Worm (Caenorhabditis elegans) whole organism, L2 larva: ENCODE measurements around the gene Y39B6A.13.
A peak's percentile ranks its signal among the peaks of the same experiment; 100 is the strongest.

ENCODE experiments used
- C34F6.9 ChIP-seq: fragments of 150-350 bp; optimal IDR thresholded peaks from 2 replicates; lab custom pipeline; 2014; ENCODE audit warnings: missing biosample characterization, missing genetic modification characterization
- F13H6.1 ChIP-seq: sonication (generic microtip); optimal IDR thresholded peaks from 2 replicates; lab custom pipeline; 2016; ENCODE audit warnings: missing genetic modification characterization, missing compliant biosample characterization
- R02D3.7 ChIP-seq: fragments of 150-350 bp; optimal IDR thresholded peaks from 2 replicates; lab custom pipeline; 2014; ENCODE audit warnings: missing biosample characterization, missing genetic modification characterization
- Y55F3AM.14 ChIP-seq: fragments of 200-800 bp; sonication (Bioruptor generic); optimal IDR thresholded peaks from 2 replicates; lab custom pipeline; 2018; ENCODE audit warnings: mild to moderate bottlenecking, missing genetic modification characterization, missing compliant biosample characterization
- ZK546.5 ChIP-seq: sonication (generic microtip); optimal IDR thresholded peaks from 2 replicates; lab custom pipeline; 2017; ENCODE audit warnings: missing biosample characterization, missing genetic modification characterization
- alr-1 ChIP-seq: fragments of 150-350 bp; optimal IDR thresholded peaks from 2 replicates; lab custom pipeline; 2014; ENCODE audit warnings: missing biosample characterization, missing genetic modification characterization
- aly-2 ChIP-seq: fragments of 150-350 bp; optimal IDR thresholded peaks from 2 replicates; lab custom pipeline; 2014; ENCODE audit warnings: missing biosample characterization, missing genetic modification characterization
- ama-1 ChIP-seq: fragments of 150-350 bp; optimal IDR thresholded peaks from 2 replicates; lab custom pipeline; 2018; ENCODE audit warnings: inconsistent platforms
- blmp-1 ChIP-seq: sonication (generic microtip); optimal IDR thresholded peaks from 2 replicates; lab custom pipeline; 2017; ENCODE audit warnings: missing genetic modification characterization, mild to moderate bottlenecking, missing compliant biosample characterization, antibody characterized with exemption, moderate library complexity; ENCODE audit not compliant: insufficient read depth
- ceh-16 ChIP-seq: fragments of 150-350 bp; optimal IDR thresholded peaks from 2 replicates; lab custom pipeline; 2014; ENCODE audit warnings: missing biosample characterization, missing genetic modification characterization
- crh-2 ChIP-seq: sonication (generic microtip); optimal IDR thresholded peaks from 2 replicates; lab custom pipeline; 2017; ENCODE audit warnings: missing biosample characterization, missing genetic modification characterization
- dmd-4 ChIP-seq: sonication (generic microtip); optimal IDR thresholded peaks from 2 replicates; lab custom pipeline; 2017; ENCODE audit warnings: missing biosample characterization, missing genetic modification characterization
- egl-27 ChIP-seq: sonication (generic microtip); optimal IDR thresholded peaks from 3 replicates; lab custom pipeline; 2017; ENCODE audit warnings: missing biosample characterization, missing genetic modification reagents, missing genetic modification characterization
- elt-1 ChIP-seq: fragments of 150-350 bp; optimal IDR thresholded peaks from 2 replicates; lab custom pipeline; 2014; ENCODE audit warnings: missing biosample characterization, missing genetic modification characterization
- elt-3 ChIP-seq: sonication (generic microtip); optimal IDR thresholded peaks from 2 replicates; lab custom pipeline; 2017; ENCODE audit warnings: missing biosample characterization, missing genetic modification characterization
- fos-1 ChIP-seq: fragments of 150-350 bp; optimal IDR thresholded peaks from 2 replicates; lab custom pipeline; 2014; ENCODE audit warnings: missing biosample characterization, missing genetic modification characterization
- gmeb-1 ChIP-seq: fragments of 150-350 bp; optimal IDR thresholded peaks from 2 replicates; lab custom pipeline; 2014; ENCODE audit warnings: missing biosample characterization, missing genetic modification characterization
- lin-11 ChIP-seq: fragments of 150-350 bp; sonication (generic microtip); optimal IDR thresholded peaks from 2 replicates; lab custom pipeline; 2014; ENCODE audit warnings: missing biosample characterization, missing genetic modification characterization, inconsistent platforms, mixed read lengths
- lin-13 ChIP-seq: fragments of 150-350 bp; optimal IDR thresholded peaks from 2 replicates; lab custom pipeline; 2014; ENCODE audit warnings: missing biosample characterization, missing genetic modification reagents, missing genetic modification characterization
- lin-39 ChIP-seq: fragments of 150-350 bp; optimal IDR thresholded peaks from 2 replicates; lab custom pipeline; 2014; ENCODE audit warnings: missing biosample characterization, missing genetic modification reagents, missing genetic modification characterization
- lsy-2 ChIP-seq, 2 experiments: fragments of 150-350 bp in 1 of 2; sonication (generic microtip) in 1 of 2; optimal IDR thresholded peaks; 2 replicates each; lab custom pipeline; 2014 to 2017; ENCODE audit warnings: missing biosample characterization in 2 of 2, missing genetic modification characterization in 2 of 2
- mab-5 ChIP-seq: fragments of 150-350 bp; optimal IDR thresholded peaks from 2 replicates; lab custom pipeline; 2014; ENCODE audit warnings: missing biosample characterization, missing genetic modification characterization
- mbf-1 ChIP-seq: sonication (generic microtip); optimal IDR thresholded peaks from 2 replicates; lab custom pipeline; 2017; ENCODE audit warnings: missing biosample characterization, missing genetic modification characterization
- mdl-1 ChIP-seq, 2 experiments: fragments of 150-350 bp in 1 of 2; sonication (generic microtip) in 1 of 2; optimal IDR thresholded peaks; 2 replicates each; lab custom pipeline; 2017; ENCODE audit warnings: missing biosample characterization in 2 of 2, missing genetic modification characterization in 2 of 2
- nhr-10 ChIP-seq: sonication (generic microtip); optimal IDR thresholded peaks from 2 replicates; lab custom pipeline; 2017; ENCODE audit warnings: missing biosample characterization, missing genetic modification characterization
- nhr-11 ChIP-seq: fragments of 150-350 bp; optimal IDR thresholded peaks from 2 replicates; lab custom pipeline; 2014; ENCODE audit warnings: missing biosample characterization, missing genetic modification characterization
- nhr-129 ChIP-seq: fragments of 150-350 bp; optimal IDR thresholded peaks from 2 replicates; lab custom pipeline; 2014; ENCODE audit warnings: missing biosample characterization, missing genetic modification characterization
- nhr-21 ChIP-seq: fragments of 150-350 bp; optimal IDR thresholded peaks from 2 replicates; lab custom pipeline; 2014; ENCODE audit warnings: missing biosample characterization, missing genetic modification characterization
- nhr-23 ChIP-seq: fragments of 150-350 bp; optimal IDR thresholded peaks from 2 replicates; lab custom pipeline; 2014; ENCODE audit warnings: missing biosample characterization, missing genetic modification reagents, missing genetic modification characterization
- nhr-237 ChIP-seq: fragments of 150-350 bp; optimal IDR thresholded peaks from 2 replicates; lab custom pipeline; 2014; ENCODE audit warnings: missing biosample characterization, missing genetic modification characterization
- nhr-25 ChIP-seq: fragments of 150-350 bp; sonication (generic microtip); optimal IDR thresholded peaks from 3 replicates; lab custom pipeline; 2014; ENCODE audit warnings: missing biosample characterization, missing genetic modification characterization
- nhr-6 ChIP-seq: fragments of 150-350 bp; optimal IDR thresholded peaks from 2 replicates; lab custom pipeline; 2014; ENCODE audit warnings: missing biosample characterization, missing genetic modification characterization
- nhr-77 ChIP-seq: fragments of 150-350 bp; optimal IDR thresholded peaks from 2 replicates; lab custom pipeline; 2014; ENCODE audit warnings: missing biosample characterization, missing genetic modification characterization
- peb-1 ChIP-seq: fragments of 150-350 bp; optimal IDR thresholded peaks from 2 replicates; lab custom pipeline; 2014; ENCODE audit warnings: missing biosample characterization, missing genetic modification characterization
- sem-4 ChIP-seq: fragments of 150-350 bp; optimal IDR thresholded peaks from 2 replicates; lab custom pipeline; 2014; ENCODE audit warnings: missing biosample characterization, missing genetic modification reagents, missing genetic modification characterization
- skn-1 ChIP-seq: sonication (generic microtip); optimal IDR thresholded peaks from 2 replicates; lab custom pipeline; 2017; ENCODE audit warnings: missing biosample characterization, missing genetic modification characterization
- sma-3 ChIP-seq: sonication (generic microtip); optimal IDR thresholded peaks from 2 replicates; lab custom pipeline; 2016; ENCODE audit warnings: missing genetic modification reagents, missing genetic modification characterization, missing compliant biosample characterization
- sma-9 ChIP-seq, 2 experiments: fragments of 150-350 bp in 1 of 2; sonication (generic microtip) in 1 of 2; optimal IDR thresholded peaks; 2 replicates each; lab custom pipeline; 2014 to 2016; ENCODE audit warnings: missing genetic modification characterization in 2 of 2, mild to moderate bottlenecking in 1 of 2, missing biosample characterization in 1 of 2, missing compliant biosample characterization in 1 of 2, missing genetic modification reagents in 1 of 2, moderate library complexity in 1 of 2
- snpc-4 ChIP-seq: fragments of 150-350 bp; optimal IDR thresholded peaks from 2 replicates; lab custom pipeline; 2014; ENCODE audit warnings: missing biosample characterization, missing genetic modification characterization
- unc-55 ChIP-seq: fragments of 150-350 bp; sonication (generic microtip); optimal IDR thresholded peaks from 3 replicates; lab custom pipeline; 2014; ENCODE audit warnings: missing biosample characterization, missing genetic modification reagents, missing genetic modification characterization
- unc-62 ChIP-seq: fragments of 150-350 bp; optimal IDR thresholded peaks from 2 replicates; lab custom pipeline; 2014; ENCODE audit warnings: missing biosample characterization, missing genetic modification reagents, missing genetic modification characterization
- zag-1 ChIP-seq: fragments of 150-350 bp; optimal IDR thresholded peaks from 2 replicates; lab custom pipeline; 2014; ENCODE audit warnings: missing biosample characterization, missing genetic modification characterization
- ztf-1 ChIP-seq: fragments of 200-800 bp; sonication (Bioruptor generic); conservative IDR thresholded peaks from 2 replicates; pipeline ENCODE4 v1.3.6; 2022; ENCODE audit warnings: missing genetic modification characterization, missing compliant biosample characterization
- ztf-11 ChIP-seq: sonication (generic microtip); optimal IDR thresholded peaks from 2 replicates; lab custom pipeline; 2017; ENCODE audit warnings: missing biosample characterization, missing genetic modification characterization
- ztf-4 ChIP-seq: fragments of 150-350 bp; optimal IDR thresholded peaks from 2 replicates; lab custom pipeline; 2014; ENCODE audit warnings: missing biosample characterization, missing genetic modification characterization

Gene Y39B6A.13

DNA sequence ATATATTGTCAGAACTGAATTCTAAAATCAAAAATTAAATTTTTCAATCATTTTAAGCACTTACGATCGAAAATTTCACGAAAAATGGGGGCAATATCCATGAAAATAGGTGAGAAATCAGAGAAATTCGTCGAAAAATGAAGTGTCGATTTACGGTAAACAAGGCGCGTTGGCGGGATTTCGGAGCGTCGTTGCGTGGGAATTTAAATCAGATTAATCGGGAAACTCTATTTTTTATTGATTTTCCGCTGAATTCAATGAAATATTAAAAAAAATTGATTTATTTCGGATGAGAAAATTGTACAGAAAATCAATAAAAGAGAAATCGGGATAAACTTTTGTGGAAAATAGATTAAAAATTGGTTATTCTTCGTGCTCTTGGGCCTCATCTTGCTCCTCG is at the start of gene Y39B6A.13:
Gene Y39B6A.13, minus strand, starts transcription at position 166 of the 400 bp plus-strand sequence.
- TF ChIP-seq C34F6.9 (peak; percentile 30), elt-1 (tag; lab: Kevin White, UChicago) (no peak), ztf-11 (tag; lab: Kevin White, UChicago) (no peak), lin-39 (tag; lab: Kevin White, UChicago) (no peak), lsy-2 (tag; optimal IDR thresholded peaks at IDR 0.05; lab: Kevin White, UChicago) (peak; percentile 8 to 55), ZK546.5 (tag; lab: Kevin White, UChicago) (no peak), lin-13 (peak; percentile 24), sma-3 (GFP tag; lab: Kevin White, UChicago) (peak; percentile 5), unc-55 (GFP tag; lab: Kevin White, UChicago) (peak; percentile 61), gmeb-1 (tag; lab: Kevin White, UChicago) (peak; percentile 71), F13H6.1 (peak; percentile 18), R02D3.7 (tag; lab: Kevin White, UChicago) (peak; percentile 93)

DNA sequence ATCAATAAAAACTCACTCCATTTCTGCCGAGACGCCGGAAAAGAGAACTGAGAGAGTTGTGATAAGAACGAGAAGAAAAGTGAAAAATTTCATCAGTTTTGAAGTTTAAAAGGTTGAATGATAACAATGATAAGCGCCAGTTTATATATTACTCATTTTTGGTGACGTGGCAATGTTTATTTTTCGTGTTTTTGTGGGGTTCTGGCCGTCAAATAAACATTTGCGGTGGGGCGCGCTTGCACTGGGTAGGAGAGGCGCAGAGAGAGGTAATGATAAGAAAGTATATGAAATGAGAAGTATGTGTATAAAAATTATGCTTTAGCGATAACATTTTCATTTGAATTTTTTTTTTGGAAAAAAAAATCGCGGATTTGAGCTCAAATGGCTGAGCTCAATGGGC is 39.4 kb upstream of the Y39B6A.13 start, which contains the start of gene Y39B6A.5:
Gene Y39B6A.5, minus strand, starts transcription at position 214 of the 400 bp plus-strand sequence.
- TF ChIP-seq ztf-4 (tag; lab: Kevin White, UChicago), result no peak
- no peak for TF ChIP-seq skn-1 (tag; lab: Kevin White, UChicago)
- peak; percentile 77 for TF ChIP-seq gmeb-1 (tag; lab: Kevin White, UChicago)
- no peak for TF ChIP-seq mbf-1 (tag; lab: Kevin White, UChicago)
- no peak for TF ChIP-seq blmp-1
- no peak for TF ChIP-seq ZK546.5 (tag; lab: Kevin White, UChicago)
- no peak for TF ChIP-seq elt-1 (tag; lab: Kevin White, UChicago)
- no peak for TF ChIP-seq lin-39 (tag; lab: Kevin White, UChicago)
- no peak for TF ChIP-seq ztf-11 (tag; lab: Kevin White, UChicago)
- TF ChIP-seq mab-5 (tag; lab: Kevin White, UChicago), result no peak
- peak; percentile 16 for TF ChIP-seq lin-13
- no peak for TF ChIP-seq nhr-21 (tag; lab: Kevin White, UChicago)
- peak; percentile 72 for TF ChIP-seq sma-3 (GFP tag; lab: Kevin White, UChicago)
- TF ChIP-seq F13H6.1, result peak; percentile 74
- TF ChIP-seq sma-9 (GFP tag; optimal IDR thresholded peaks at IDR 0.05; lab: Kevin White, UChicago), result no peak
- TF ChIP-seq sma-9 (tag; optimal IDR thresholded peaks at IDR 0.05; lab: Kevin White, UChicago), result no peak
- no peak for TF ChIP-seq peb-1 (tag; lab: Kevin White, UChicago)
- TF ChIP-seq C34F6.9, result no peak
- TF ChIP-seq aly-2 (tag; lab: Kevin White, UChicago), result no peak
- no peak for TF ChIP-seq egl-27 (tag; lab: Kevin White, UChicago)
- peak; percentile 98 for TF ChIP-seq fos-1 (tag; lab: Kevin White, UChicago)
- no peak for TF ChIP-seq R02D3.7 (tag; lab: Kevin White, UChicago)
- TF ChIP-seq ceh-16, result no peak
- no peak for TF ChIP-seq elt-3 (tag; lab: Kevin White, UChicago)
- no peak for TF ChIP-seq nhr-23 (tag; lab: Kevin White, UChicago)
- peak in 1 of 2 experiments; percentile 13 for TF ChIP-seq mdl-1 (tag; optimal IDR thresholded peaks at IDR 0.05; lab: Kevin White, UChicago)
- no peak for TF ChIP-seq ama-1
- TF ChIP-seq dmd-4 (tag; lab: Kevin White, UChicago), result no peak
- no peak for TF ChIP-seq alr-1 (tag; lab: Kevin White, UChicago)
- TF ChIP-seq zag-1 (tag; lab: Kevin White, UChicago), result no peak
- no peak for TF ChIP-seq nhr-6 (tag; lab: Kevin White, UChicago)
- TF ChIP-seq sem-4 (tag; lab: Kevin White, UChicago), result no peak
- peak; percentile 12 for TF ChIP-seq unc-55 (GFP tag; lab: Kevin White, UChicago)
- no peak for TF ChIP-seq nhr-11
- no peak for TF ChIP-seq nhr-237 (tag; lab: Kevin White, UChicago)
- TF ChIP-seq crh-2 (tag; lab: Kevin White, UChicago), result peak; percentile 99
- no peak for TF ChIP-seq lin-11 (tag; lab: Kevin White, UChicago)
- no peak for TF ChIP-seq Y55F3AM.14 (GFP tag; lab: Kevin White, UChicago)
- no peak for TF ChIP-seq nhr-25
- no peak for TF ChIP-seq ztf-1 (GFP tag; lab: Robert Waterston, UW)
- no peak for TF ChIP-seq nhr-77
- no peak for TF ChIP-seq snpc-4 (tag; lab: Kevin White, UChicago)
- no peak for TF ChIP-seq unc-62 (GFP tag; lab: Kevin White, UChicago)
- peak; percentile 58 for TF ChIP-seq nhr-129 (tag; lab: Kevin White, UChicago)
- peak in 1 of 2 experiments; percentile 42 for TF ChIP-seq lsy-2 (tag; optimal IDR thresholded peaks at IDR 0.05; lab: Kevin White, UChicago)
- TF ChIP-seq nhr-10 (tag; lab: Kevin White, UChicago), result no peak
